Fruit fly (Drosophila melanogaster) whole organism, prepupa: ENCODE measurements around the gene CG31360.

ENCODE experiments used
- CG10669 ChIP-seq: fragments of 200-800 bp; sonication (Bioruptor generic); optimal IDR thresholded peaks from 3 replicates; lab custom pipeline; 2018; ENCODE audit warnings: missing biosample characterization, mild to moderate bottlenecking, missing genetic modification characterization, moderate library complexity
- Lpt ChIP-seq: fragments of 200-800 bp; sonication (Bioruptor generic); optimal IDR thresholded peaks from 3 replicates; lab custom pipeline; 2016; ENCODE audit warnings: missing biosample characterization, missing genetic modification characterization
- Sox14 ChIP-seq: fragments of 200-800 bp; sonication (Bioruptor generic); optimal IDR thresholded peaks from 3 replicates; lab custom pipeline; 2016; ENCODE audit warnings: missing biosample characterization, missing genetic modification characterization
- fkh ChIP-seq: fragments of 200-800 bp; sonication (Bioruptor generic); optimal IDR thresholded peaks from 3 replicates; lab custom pipeline; 2017; ENCODE audit warnings: missing biosample characterization, mild to moderate bottlenecking, missing genetic modification characterization, moderate library complexity
- salr ChIP-seq, 2 experiments: fragments of 200-800 bp; sonication (Bioruptor generic); optimal IDR thresholded peaks; 3 replicates each; lab custom pipeline; 2016 to 2018; ENCODE audit warnings: missing biosample characterization in 2 of 2, missing genetic modification characterization in 2 of 2, mild to moderate bottlenecking in 1 of 2

DNA sequence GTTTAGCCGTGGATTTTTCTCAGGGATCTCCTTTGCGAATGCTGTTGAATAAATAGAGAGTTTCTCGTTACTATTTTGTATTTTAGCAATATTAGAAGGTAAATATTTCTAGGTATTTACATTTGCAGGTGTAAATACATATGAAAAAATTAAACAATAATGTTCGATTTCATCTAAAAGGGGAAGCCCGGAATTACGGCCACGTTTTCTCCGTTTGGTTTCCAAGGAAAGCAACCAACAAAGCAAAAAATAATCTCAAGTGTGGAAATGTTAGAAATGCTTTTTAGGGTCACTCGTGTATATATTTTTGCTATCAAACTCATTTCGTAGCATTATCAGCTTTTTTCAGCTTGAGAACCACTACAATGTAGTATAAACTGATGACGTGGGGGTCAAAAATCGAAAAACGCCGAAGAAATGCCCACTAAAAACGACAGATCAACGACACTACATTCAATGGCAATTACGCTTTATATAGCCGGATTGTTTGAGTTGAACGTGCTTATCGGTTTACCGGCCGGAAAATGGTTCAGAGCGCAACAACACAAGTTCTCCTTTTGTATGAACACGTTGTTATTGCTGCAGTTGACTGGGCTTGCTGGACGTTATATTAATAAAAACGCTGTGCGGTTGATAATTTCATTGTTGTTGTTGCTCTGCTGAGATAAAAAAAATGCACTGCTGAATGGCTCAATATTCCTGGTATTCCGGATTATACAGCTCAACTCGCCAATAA lies 6.6 kb upstream of the CG31360 start:
- TF ChIP-seq salr (GFP tag; optimal IDR thresholded peaks at IDR 0.05; lab: Kevin White, UChicago) (no peak), Lpt (GFP tag; lab: Kevin White, UChicago) (no peak), CG10669 (no peak), Sox14 (GFP tag; lab: Kevin White, UChicago) (no peak), fkh (GFP tag; lab: Kevin White, UChicago) (no peak)
